Worm (Caenorhabditis elegans): ENCODE data around the gene K07F5.8.
A peak's percentile ranks its signal among the peaks of the same experiment; 100 is the strongest.
"Not testable (repeated sequence)": the region's sequence is repeated elsewhere in the genome, so short reads cannot be mapped to it uniquely, and the experiment has no call there.

Gene K07F5.8

DNA sequence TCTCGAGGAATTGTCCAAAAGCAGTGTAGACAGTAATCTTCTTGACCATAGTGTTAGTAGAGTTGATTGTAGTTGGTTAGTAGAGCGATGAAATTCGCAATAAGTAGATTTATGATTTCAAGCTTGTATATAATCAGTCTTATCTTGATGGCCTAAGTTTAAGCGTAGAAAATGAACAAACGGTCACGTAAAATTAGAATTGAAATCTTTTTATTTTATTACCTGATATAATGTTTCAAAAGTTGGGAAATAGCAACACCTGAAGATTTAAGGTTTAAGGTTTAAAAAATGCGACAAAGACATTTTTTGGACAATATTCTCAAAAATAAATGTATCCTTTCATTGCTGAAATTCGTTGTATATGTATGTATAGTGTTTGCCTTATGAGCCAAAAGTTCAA is 44.1 kb upstream of the K07F5.8 start, which contains the start of gene sss-1:
Gene sss-1 (minus strand): TSS at position 101 of the 400 bp plus-strand sequence.
- TF ChIP-seq sma-9 (GFP tag; optimal IDR thresholded peaks at IDR 0.05); sma-9 (tag; optimal IDR thresholded peaks at IDR 0.05); lin-39 (tag; optimal IDR thresholded peaks at IDR 0.05); zag-1 (tag; optimal IDR thresholded peaks at IDR 0.05): not testable (repeated sequence)

ce11 chrIV:9891938-9892337 is 42.4 kb upstream of the K07F5.8 start, which contains the start of gene F32B6.4:
TSS of gene F32B6.4 (minus strand) at chrIV:9892038.
- no peak for TF ChIP-seq snpc-4 (tag; optimal IDR thresholded peaks at IDR 0.05)
- no peak for TF ChIP-seq lin-13 (GFP tag; optimal IDR thresholded peaks at IDR 0.05)
- no peak for TF ChIP-seq unc-55 (GFP tag; optimal IDR thresholded peaks at IDR 0.05)
- no peak for TF ChIP-seq F13H6.1 (tag; optimal IDR thresholded peaks at IDR 0.05)
- no peak for TF ChIP-seq nhr-11 (tag; optimal IDR thresholded peaks at IDR 0.05)
- no peak for TF ChIP-seq ztf-4 (tag; optimal IDR thresholded peaks at IDR 0.05)
- TF ChIP-seq nhr-21 (tag; optimal IDR thresholded peaks at IDR 0.05), result no peak
- no peak for TF ChIP-seq alr-1 (tag; optimal IDR thresholded peaks at IDR 0.05)
- TF ChIP-seq mbf-1 (tag; optimal IDR thresholded peaks at IDR 0.05), result no peak
- TF ChIP-seq sma-3 (GFP tag; optimal IDR thresholded peaks at IDR 0.05), result no peak
- no peak for TF ChIP-seq zag-1 (tag; optimal IDR thresholded peaks at IDR 0.05)
- no peak for TF ChIP-seq lin-39 (tag; optimal IDR thresholded peaks at IDR 0.05)
- TF ChIP-seq sma-9 (GFP tag; optimal IDR thresholded peaks at IDR 0.05), result no peak
- TF ChIP-seq sma-9 (tag; optimal IDR thresholded peaks at IDR 0.05), result no peak
- no peak for TF ChIP-seq dmd-4 (tag; optimal IDR thresholded peaks at IDR 0.05)
- TF ChIP-seq mdl-1 (tag; optimal IDR thresholded peaks at IDR 0.05), result no peak
- no peak for TF ChIP-seq elt-3 (tag; optimal IDR thresholded peaks at IDR 0.05)
- no peak for TF ChIP-seq Y55F3AM.14 (GFP tag; optimal IDR thresholded peaks at IDR 0.05)
- TF ChIP-seq crh-2 (tag; optimal IDR thresholded peaks at IDR 0.05), result no peak

- TF ChIP-seq skn-1 (tag; optimal IDR thresholded peaks at IDR 0.05) (no peak), snpc-4 (tag; optimal IDR thresholded peaks at IDR 0.05) (no peak), unc-55 (GFP tag; optimal IDR thresholded peaks at IDR 0.05) (no peak), nhr-25 (tag; optimal IDR thresholded peaks at IDR 0.05) (no peak), gmeb-1 (tag; optimal IDR thresholded peaks at IDR 0.05) (no peak), nhr-129 (tag; optimal IDR thresholded peaks at IDR 0.05) (no peak), F13H6.1 (tag; optimal IDR thresholded peaks at IDR 0.05) (no peak), sma-3 (GFP tag; optimal IDR thresholded peaks at IDR 0.05) (no peak), crh-2 (tag; optimal IDR thresholded peaks at IDR 0.05) (no peak), mdl-1 (tag; optimal IDR thresholded peaks at IDR 0.05) (no peak), peb-1 (tag; optimal IDR thresholded peaks at IDR 0.05) (no peak)
Observed at ce11 chrIV:9889857-9890256, 40.3 kb upstream of the K07F5.8 start, which contains the start of gene ttbk-3. TSS of gene ttbk-3 (minus strand) at chrIV:9889957.

- TF ChIP-seq ztf-1 (GFP tag; conservative IDR thresholded peaks at IDR 0.05), result no peak
- TF ChIP-seq fos-1 (tag; optimal IDR thresholded peaks at IDR 0.05), result peak; percentile 47
- peak; percentile 51 for TF ChIP-seq nhr-129 (tag; optimal IDR thresholded peaks at IDR 0.05)
- no peak for TF ChIP-seq lin-11 (tag; optimal IDR thresholded peaks at IDR 0.05)
- TF ChIP-seq C34F6.9 (tag; optimal IDR thresholded peaks at IDR 0.05), result peak; percentile 90
- peak; percentile 11 for TF ChIP-seq sem-4 (tag; optimal IDR thresholded peaks at IDR 0.05)
- no peak for TF ChIP-seq snpc-4 (tag; optimal IDR thresholded peaks at IDR 0.05)
- peak; percentile 60 for TF ChIP-seq crh-2 (tag; optimal IDR thresholded peaks at IDR 0.05)
- TF ChIP-seq egl-27 (tag; optimal IDR thresholded peaks at IDR 0.05), result no peak
- peak; percentile 23 for TF ChIP-seq sma-9 (GFP tag; optimal IDR thresholded peaks at IDR 0.05)
- TF ChIP-seq sma-9 (tag; optimal IDR thresholded peaks at IDR 0.05), result no peak
- no peak for TF ChIP-seq nhr-25 (tag; optimal IDR thresholded peaks at IDR 0.05)
- TF ChIP-seq lin-39 (tag; optimal IDR thresholded peaks at IDR 0.05), result no peak
- peak; percentile 82 for TF ChIP-seq unc-55 (GFP tag; optimal IDR thresholded peaks at IDR 0.05)
- TF ChIP-seq nhr-23 (tag; optimal IDR thresholded peaks at IDR 0.05), result no peak
- TF ChIP-seq gmeb-1 (tag; optimal IDR thresholded peaks at IDR 0.05), result peak; percentile 21
Observed at ce11 chrIV:9884257-9884656, 34.7 kb upstream of the K07F5.8 start, which contains the start of the genes prp-18 and mccc-1. TSS of gene prp-18 (minus strand) at chrIV:9884383. TSS of gene mccc-1 (plus strand) at chrIV:9884570.

- TF ChIP-seq unc-55 (GFP tag; optimal IDR thresholded peaks at IDR 0.05) (no peak), nhr-10 (tag; optimal IDR thresholded peaks at IDR 0.05) (no peak), ztf-4 (tag; optimal IDR thresholded peaks at IDR 0.05) (no peak), sem-4 (tag; optimal IDR thresholded peaks at IDR 0.05) (no peak), sma-3 (GFP tag; optimal IDR thresholded peaks at IDR 0.05) (no peak), snpc-4 (tag; optimal IDR thresholded peaks at IDR 0.05) (no peak)
Observed at ce11 chrIV:9878893-9879379, 29.4 kb upstream of the K07F5.8 start, which contains the start of gene nhr-4. TSS of gene nhr-4 (plus strand) at chrIV:9879329.
